Worm (Caenorhabditis elegans) whole organism, L4/young adult: ENCODE measurements around the gene F49C12.7.

Experiments used
- W03F9.2 ChIP-seq: fragments of 150-350 bp; optimal IDR thresholded peaks from 2 replicates; lab custom pipeline; 2014; ENCODE audit warnings: missing biosample characterization, missing genetic modification characterization
- dao-5 ChIP-seq: sonication (generic microtip); optimal IDR thresholded peaks from 2 replicates; lab custom pipeline; 2016; ENCODE audit warnings: missing genotype, missing genetic modification characterization, moderate library complexity, missing compliant biosample characterization
- him-1 ChIP-seq: sonication (generic microtip); optimal IDR thresholded peaks from 2 replicates; lab custom pipeline; 2016; ENCODE audit warnings: missing genotype, missing genetic modification reagents, missing genetic modification characterization, missing compliant biosample characterization

DNA sequence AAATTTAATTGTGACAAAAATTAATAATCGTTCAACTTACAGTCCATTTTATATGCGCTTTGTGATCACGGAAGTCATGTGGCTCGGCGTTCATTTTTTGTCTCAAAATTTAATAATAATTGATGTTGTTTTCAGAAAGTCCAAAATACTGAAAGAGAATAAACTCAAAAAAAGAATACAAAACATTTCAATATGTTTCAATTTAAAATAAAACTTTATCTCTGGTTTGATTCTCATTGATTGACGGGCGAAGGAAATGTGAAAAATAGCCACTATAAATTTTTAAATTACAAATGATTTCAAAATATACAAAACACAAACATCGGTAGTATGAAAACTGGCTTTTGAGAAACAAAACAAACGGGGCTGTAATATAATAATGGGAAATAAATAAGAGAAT is 26.5 kb upstream of the F49C12.7 start, which contains the start of gene T20D3.6:
- TF ChIP-seq W03F9.2 (no peak), dao-5 (tag; lab: Kevin White, UChicago) (no peak), him-1 (tag; lab: Kevin White, UChicago) (no peak)
